Worm (Caenorhabditis elegans) whole organism, L2 larva: ENCODE measurements around the gene T05E12.3.

Source experiments
- ZK546.5 ChIP-seq: sonication (generic microtip); optimal IDR thresholded peaks from 2 replicates; lab custom pipeline; 2017; ENCODE audit warnings: missing biosample characterization, missing genetic modification characterization
- ama-1 ChIP-seq: fragments of 150-350 bp; optimal IDR thresholded peaks from 2 replicates; lab custom pipeline; 2018; ENCODE audit warnings: inconsistent platforms
- blmp-1 ChIP-seq: sonication (generic microtip); optimal IDR thresholded peaks from 2 replicates; lab custom pipeline; 2017; ENCODE audit warnings: missing genetic modification characterization, mild to moderate bottlenecking, missing compliant biosample characterization, antibody characterized with exemption, moderate library complexity; ENCODE audit not compliant: insufficient read depth
- ceh-16 ChIP-seq: fragments of 150-350 bp; optimal IDR thresholded peaks from 2 replicates; lab custom pipeline; 2014; ENCODE audit warnings: missing biosample characterization, missing genetic modification characterization
- ceh-82 ChIP-seq: fragments of 150-350 bp; optimal IDR thresholded peaks from 2 replicates; lab custom pipeline; 2014; ENCODE audit warnings: missing biosample characterization, missing genetic modification characterization
- fos-1 ChIP-seq: fragments of 150-350 bp; optimal IDR thresholded peaks from 2 replicates; lab custom pipeline; 2014; ENCODE audit warnings: missing biosample characterization, missing genetic modification characterization
- lin-13 ChIP-seq: fragments of 150-350 bp; optimal IDR thresholded peaks from 2 replicates; lab custom pipeline; 2014; ENCODE audit warnings: missing biosample characterization, missing genetic modification reagents, missing genetic modification characterization
- skn-1 ChIP-seq: sonication (generic microtip); optimal IDR thresholded peaks from 2 replicates; lab custom pipeline; 2017; ENCODE audit warnings: missing biosample characterization, missing genetic modification characterization
- snpc-4 ChIP-seq: fragments of 150-350 bp; optimal IDR thresholded peaks from 2 replicates; lab custom pipeline; 2014; ENCODE audit warnings: missing biosample characterization, missing genetic modification characterization
- unc-39 ChIP-seq: fragments of 150-350 bp; optimal IDR thresholded peaks from 2 replicates; lab custom pipeline; 2014; ENCODE audit warnings: missing biosample characterization, missing genetic modification characterization
- zag-1 ChIP-seq: fragments of 150-350 bp; optimal IDR thresholded peaks from 2 replicates; lab custom pipeline; 2014; ENCODE audit warnings: missing biosample characterization, missing genetic modification characterization
- ztf-11 ChIP-seq: sonication (generic microtip); optimal IDR thresholded peaks from 2 replicates; lab custom pipeline; 2017; ENCODE audit warnings: missing biosample characterization, missing genetic modification characterization

ce11 chrV:17089342-17089741 lies 11.6 kb upstream of the T05E12.3 start, which contains the start of gene T05E12.6:
- TF ChIP-seq zag-1 = no peak
- no peak for TF ChIP-seq ZK546.5 (tag; lab: Kevin White, UChicago)
- TF ChIP-seq skn-1 = no peak
- no peak for TF ChIP-seq snpc-4
- TF ChIP-seq fos-1 (tag; lab: Kevin White, UChicago) = no peak
- no peak for TF ChIP-seq ztf-11
- TF ChIP-seq lin-13 (GFP tag; lab: Kevin White, UChicago) = no peak
- TF ChIP-seq unc-39 (tag; lab: Kevin White, UChicago) = no peak
- TF ChIP-seq ceh-16 (tag; lab: Kevin White, UChicago) = no peak
- no peak for TF ChIP-seq ama-1 (lab: Kevin White, UChicago)
- TF ChIP-seq blmp-1 = no peak
- TF ChIP-seq ceh-82 (tag; lab: Kevin White, UChicago) = no peak
